Fruit fly (Drosophila melanogaster): Measurements from ENCODE around the gene CG12541.

CG12541 gene

dm6 chrX:7096495-7096995, 30.7 kb upstream of the CG12541 start (continued):
- TF ChIP-seq CG15514 (GFP tag; optimal IDR thresholded peaks at IDR 0.05) (peak; percentile 75), sisA (GFP tag; IDR thresholded peaks at IDR 0.05) (peak; percentile 52), CG9876 (GFP tag; optimal IDR thresholded peaks at IDR 0.05) (peak; percentile 27), HHEX (GFP tag; optimal IDR thresholded peaks at IDR 0.05) (peak; percentile 85), CG5180 (GFP tag; optimal IDR thresholded peaks at IDR 0.05) (peak; percentile 67), Sry-β (GFP tag; optimal IDR thresholded peaks at IDR 0.05) (peak; percentile 5), Hr51 (GFP tag; optimal IDR thresholded peaks at IDR 0.05) (peak; percentile 69 to 87), Sox100B (GFP tag; optimal IDR thresholded peaks at IDR 0.05) (peak; percentile 84), CG14710 (tag; optimal IDR thresholded peaks at IDR 0.05) (peak; percentile 79), CG13123 (GFP tag; optimal IDR thresholded peaks at IDR 0.05) (no peak), fru (optimal IDR thresholded peaks at IDR 0.05) (no peak), CG8290 (GFP tag; optimal IDR thresholded peaks at IDR 0.05) (peak; percentile 47), CG8290 (tag; optimal IDR thresholded peaks at IDR 0.05) (peak; percentile 54 to 92), CG11723 (GFP tag; optimal IDR thresholded peaks at IDR 0.05) (peak; percentile 76), CG33557 (GFP tag; optimal IDR thresholded peaks at IDR 0.05) (peak; percentile 84), CG4282 (GFP tag; optimal IDR thresholded peaks at IDR 0.05) (no peak), Eip74EF (GFP tag; optimal IDR thresholded peaks at IDR 0.05) (peak in 1 of 2 experiments; percentile 49), CG4707 (GFP tag; optimal IDR thresholded peaks at IDR 0.05) (peak; percentile 44), Mrtf (GFP tag; IDR thresholded peaks at IDR 0.05) (peak; percentile 71; the same call in 2 of the 3 replicates), Atf-2 (GFP tag; optimal IDR thresholded peaks at IDR 0.05) (peak; percentile 72), lmd (GFP tag; IDR thresholded peaks at IDR 0.05) (peak; percentile 84), pnt (GFP tag; optimal IDR thresholded peaks at IDR 0.05) (peak; percentile 72), CG2202 (tag; optimal IDR thresholded peaks at IDR 0.05) (peak; percentile 71), CG32532 (GFP tag; IDR thresholded peaks at IDR 0.05) (peak; percentile 86), CG6813 (GFP tag; optimal IDR thresholded peaks at IDR 0.05) (peak; percentile 88), CG17829 (tag; optimal IDR thresholded peaks at IDR 0.05) (peak; percentile 84), Bgb (GFP tag; IDR thresholded peaks at IDR 0.05; ENCODE audit: partially characterized antibody) (no peak), CG18764 (GFP tag; optimal IDR thresholded peaks at IDR 0.05) (peak; percentile 49), CG15269 (tag; optimal IDR thresholded peaks at IDR 0.05) (peak; percentile 92), cato (GFP tag; optimal IDR thresholded peaks at IDR 0.05; ENCODE audit: borderline replicate concordance) (no peak), Side (GFP tag; optimal IDR thresholded peaks at IDR 0.05) (peak; percentile 55), unc-4 (GFP tag; IDR thresholded peaks at IDR 0.05; ENCODE audit: partially characterized antibody) (no peak), insv (GFP tag; optimal IDR thresholded peaks at IDR 0.05) (peak in 1 of 2 experiments; percentile 19), CG1602 (GFP tag; optimal IDR thresholded peaks at IDR 0.05) (peak; percentile 50), CG7372 (GFP tag; IDR thresholded peaks at IDR 0.05) (peak; percentile 68; the same call in 1 of the 2 replicates), CG11398 (GFP tag; optimal IDR thresholded peaks at IDR 0.05) (peak; percentile 65), CG13287 (GFP tag; IDR thresholded peaks at IDR 0.05; ENCODE audit: partially characterized antibody) (no peak), CG12391 (tag; optimal IDR thresholded peaks at IDR 0.05) (peak; percentile 82), CG6272 (GFP tag; IDR thresholded peaks at IDR 0.05) (0 out of 2 replicates have a peak, but pooled peaks have one; percentile 51), sens (GFP tag) (peak; percentile 95), Ets65A (GFP tag) (peak; percentile 98), Deaf1 (tag; optimal IDR thresholded peaks at IDR 0.05) (peak; percentile 63), slbo (GFP tag; IDR thresholded peaks at IDR 0.05) (peak; percentile 77), CG12219 (GFP tag; optimal IDR thresholded peaks at IDR 0.05) (peak; percentile 91), Med (GFP tag) (peak; percentile 95), CG16815 (GFP tag; optimal IDR thresholded peaks at IDR 0.05) (peak; percentile 76), CG13624 (GFP tag; optimal IDR thresholded peaks at IDR 0.05) (peak; percentile 72), sna (GFP tag; IDR thresholded peaks at IDR 0.05; ENCODE audit: partially characterized antibody) (no peak), CkIIα-i1 (GFP tag; IDR thresholded peaks at IDR 0.05) (no peak), CG7357 (GFP tag; IDR thresholded peaks at IDR 0.05) (peak; percentile 68; the same call in 2 of the 3 replicates)

All from whole organism, embryonic.